Fruit fly (Drosophila melanogaster): ENCODE results near the gene CG3631.

DNA sequence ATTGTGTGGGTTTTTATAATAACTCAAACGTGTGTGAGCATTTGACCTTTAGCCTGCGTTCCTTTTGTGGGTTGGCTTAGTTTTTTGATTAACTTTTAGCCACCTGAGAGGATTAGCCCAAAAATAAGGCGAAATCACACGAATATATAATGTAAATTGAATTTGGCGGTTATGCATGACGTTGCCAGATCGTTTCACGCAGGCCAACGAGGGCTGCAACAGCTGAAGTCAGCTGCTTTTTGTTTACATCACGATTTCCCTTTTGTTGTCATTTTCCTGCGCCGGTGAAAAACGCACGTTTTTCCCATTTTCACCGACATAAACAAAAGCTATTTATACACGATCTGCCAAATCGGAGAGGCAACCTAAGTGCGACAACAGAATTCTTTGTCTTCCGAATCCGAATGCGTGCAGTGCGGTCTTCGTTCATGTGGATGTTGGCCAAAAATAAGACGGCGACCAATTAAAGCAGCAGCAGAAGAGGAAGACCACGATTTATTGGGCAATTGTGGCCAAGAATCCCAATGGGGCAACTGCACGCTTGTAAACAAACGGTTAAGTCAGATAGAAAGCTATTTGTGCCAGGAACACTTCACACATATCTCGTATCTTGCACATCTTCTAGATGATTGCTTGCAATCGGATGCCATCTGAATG is at the start of gene CG3631:
- TF ChIP-seq ttk (optimal IDR thresholded peaks at IDR 0.05): no peak
- TF ChIP-seq insv (optimal IDR thresholded peaks at IDR 0.05): no peak
- TF ChIP-seq Sin3A (optimal IDR thresholded peaks at IDR 0.05): no peak
- no peak for TF ChIP-seq h (optimal IDR thresholded peaks at IDR 0.05)
- TF ChIP-seq psq (optimal IDR thresholded peaks at IDR 0.05): no peak

Measured in Kc167 (cell line).